Fruit fly (Drosophila melanogaster) whole organism, wandering third instar larva: ENCODE data around the gene Notum.

Experiments used
- CG9705 ChIP-seq: fragments of 200-800 bp; sonication (Bioruptor generic); optimal IDR thresholded peaks from 2 replicates; lab custom pipeline; 2018; ENCODE audit warnings: missing biosample characterization, mild to moderate bottlenecking, missing genetic modification characterization
- Dfd ChIP-seq: fragments of >200 bp; optimal IDR thresholded peaks from 2 replicates; lab custom pipeline; 2017; ENCODE audit warnings: missing biosample characterization, missing genetic modification characterization
- OdsH ChIP-seq: fragments of 200-800 bp; sonication (Bioruptor generic); optimal IDR thresholded peaks from 2 replicates; lab custom pipeline; 2016; ENCODE audit warnings: missing biosample characterization, mild to moderate bottlenecking, missing genetic modification characterization
- Sp1 ChIP-seq: fragments of 200-800 bp; sonication (Bioruptor generic); optimal IDR thresholded peaks from 3 replicates; lab custom pipeline; 2019; ENCODE audit warnings: missing biosample characterization, mild to moderate bottlenecking, missing genetic modification characterization, moderate library complexity
- fru ChIP-seq: fragments of 200-800 bp; sonication (Bioruptor generic); optimal IDR thresholded peaks from 3 replicates; lab custom pipeline; 2016; ENCODE audit warnings: missing biosample characterization, mild to moderate bottlenecking, missing genetic modification characterization
- pan ChIP-seq: fragments of >200 bp; optimal IDR thresholded peaks from 2 replicates; lab custom pipeline; 2017
- psq ChIP-seq: fragments of 200-800 bp; sonication (Bioruptor generic); optimal IDR thresholded peaks from 3 replicates; lab custom pipeline; 2017; ENCODE audit warnings: missing biosample characterization, mild to moderate bottlenecking, missing genetic modification characterization, moderate library complexity
- sage ChIP-seq: fragments of 200-800 bp; sonication (Bioruptor generic); optimal IDR thresholded peaks from 2 replicates; lab custom pipeline; 2016; ENCODE audit warnings: missing biosample characterization, mild to moderate bottlenecking, missing genetic modification characterization

- TF ChIP-seq Sp1 (GFP tag; lab: Kevin White, UChicago) (peak; percentile 54), pan (no peak), sage (GFP tag; lab: Kevin White, UChicago) (no peak), Dfd (GFP tag; lab: Kevin White, UChicago) (no peak), psq (GFP tag; lab: Kevin White, UChicago) (peak; percentile 38), OdsH (GFP tag; lab: Kevin White, UChicago) (peak; percentile 79), CG9705 (GFP tag; lab: Kevin White, UChicago) (no peak), fru (GFP tag; lab: Kevin White, UChicago) (peak; percentile 70)
Measured at dm6 chr3L:16001164-16001679, 22.1 kb upstream of the Notum start.
